Worm (Caenorhabditis elegans) whole organism, young adult: ENCODE data around the gene sdc-2.

Source experiments
- egrh-3 ChIP-seq: fragments of 200-800 bp; sonication (Bioruptor generic); IDR thresholded peaks from 2 replicates; pipeline ENCODE4 v1.3.6; 2022; ENCODE audit warnings: missing genetic modification reagents, missing genetic modification characterization, missing compliant biosample characterization
- sea-2 ChIP-seq: fragments of 200-800 bp; sonication (Bioruptor generic); IDR thresholded peaks from 2 replicates; pipeline ENCODE4 v1.3.6; 2022; ENCODE audit warnings: missing genetic modification characterization, missing compliant biosample characterization
- ztf-22 ChIP-seq: fragments of 200-800 bp; sonication (Bioruptor generic); optimal IDR thresholded peaks from 2 replicates; lab custom pipeline; 2018; ENCODE audit warnings: mild to moderate bottlenecking, missing genetic modification characterization, moderate library complexity, missing compliant biosample characterization

DNA sequence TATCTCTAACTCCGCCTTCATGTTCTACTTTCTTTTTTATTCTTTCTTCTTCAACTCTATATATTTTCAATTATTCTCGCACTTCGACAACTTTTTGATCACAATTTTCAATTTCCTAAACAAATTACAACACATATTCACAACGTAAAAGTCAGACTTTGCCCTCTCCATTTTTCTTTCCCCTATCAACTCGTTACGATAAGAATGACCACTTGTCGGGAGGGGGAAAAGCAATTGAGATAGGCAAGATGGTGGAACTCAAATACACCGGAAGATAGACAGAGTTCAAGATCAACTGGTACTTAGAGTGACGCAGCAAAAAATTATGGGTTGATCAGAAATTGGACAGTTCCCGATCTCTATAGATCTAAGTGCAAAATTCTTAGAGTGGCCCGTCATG is 32.5 kb downstream of the sdc-2 start:
- TF ChIP-seq ztf-22 (GFP tag; lab: Kevin White, UChicago) = no peak
- TF ChIP-seq sea-2 (GFP tag; lab: Robert Waterston, UW) = no peak
- TF ChIP-seq egrh-3 (GFP tag; lab: Robert Waterston, UW) = no peak
